Worm (Caenorhabditis elegans) whole organism, mixed stage, embryonic: ENCODE data around the gene C41G6.12.

Experiments used
- M03D4.4 ChIP-seq: sonication (generic microtip); optimal IDR thresholded peaks from 2 replicates; lab custom pipeline; 2017; ENCODE audit warnings: mild to moderate bottlenecking, missing genetic modification characterization, missing compliant biosample characterization
- bed-3 ChIP-seq: fragments of 200-800 bp; sonication (Bioruptor generic); optimal IDR thresholded peaks from 3 replicates; lab custom pipeline; 2018; ENCODE audit warnings: mild to moderate bottlenecking, missing genetic modification characterization, moderate library complexity, missing compliant biosample characterization
- blmp-1 ChIP-seq: fragments of 150-350 bp; optimal IDR thresholded peaks from 2 replicates; lab custom pipeline; 2014; ENCODE audit warnings: missing biosample characterization, missing genetic modification characterization
- ceh-39 ChIP-seq: fragments of 150-350 bp; optimal IDR thresholded peaks from 2 replicates; lab custom pipeline; 2014; ENCODE audit warnings: missing biosample characterization, missing genetic modification characterization
- ceh-43 ChIP-seq: fragments of 200-800 bp; sonication (Bioruptor generic); optimal IDR thresholded peaks from 2 replicates; lab custom pipeline; 2018; ENCODE audit warnings: mild to moderate bottlenecking, missing genetic modification characterization, moderate library complexity, missing compliant biosample characterization
- ceh-83 ChIP-seq: fragments of 200-800 bp; sonication (Bioruptor generic); optimal IDR thresholded peaks from 2 replicates; lab custom pipeline; 2018; ENCODE audit warnings: mild to moderate bottlenecking, missing genetic modification characterization, missing compliant biosample characterization
- ces-1 ChIP-seq: fragments of 150-350 bp; optimal IDR thresholded peaks from 2 replicates; lab custom pipeline; 2014; ENCODE audit warnings: missing biosample characterization, missing genetic modification reagents, missing genetic modification characterization
- cnd-1 ChIP-seq: fragments of 200-800 bp; sonication (Bioruptor generic); optimal IDR thresholded peaks from 2 replicates; lab custom pipeline; 2018; ENCODE audit warnings: mild to moderate bottlenecking, missing genetic modification characterization, missing compliant biosample characterization
- drap-1 ChIP-seq: fragments of 200-800 bp; sonication (Bioruptor generic); optimal IDR thresholded peaks from 3 replicates; lab custom pipeline; 2018; ENCODE audit warnings: mild to moderate bottlenecking, missing genetic modification characterization, missing compliant biosample characterization
- elt-1 ChIP-seq: sonication (generic microtip); optimal IDR thresholded peaks from 2 replicates; lab custom pipeline; 2017; ENCODE audit warnings: missing genetic modification characterization, mild to moderate bottlenecking, missing compliant biosample characterization, antibody characterized with exemption, moderate library complexity, borderline replicate concordance; ENCODE audit not compliant: insufficient read depth
- elt-3 ChIP-seq: fragments of 150-350 bp; optimal IDR thresholded peaks from 2 replicates; lab custom pipeline; 2014; ENCODE audit warnings: missing biosample characterization, missing genetic modification characterization
- flh-1 ChIP-seq: fragments of 200-800 bp; sonication (Bioruptor generic); optimal IDR thresholded peaks from 2 replicates; lab custom pipeline; 2018; ENCODE audit warnings: mild to moderate bottlenecking, missing genetic modification characterization, moderate library complexity, missing compliant biosample characterization
- ham-2 ChIP-seq: fragments of 200-800 bp; sonication (Bioruptor generic); optimal IDR thresholded peaks from 2 replicates; lab custom pipeline; 2018; ENCODE audit warnings: mild to moderate bottlenecking, missing genetic modification characterization, missing compliant biosample characterization
- hlh-1 ChIP-seq: fragments of 150-350 bp; optimal IDR thresholded peaks from 2 replicates; lab custom pipeline; 2014; ENCODE audit warnings: missing biosample characterization, missing genetic modification reagents, missing genetic modification characterization
- lin-13 ChIP-seq: fragments of 150-350 bp; optimal IDR thresholded peaks from 2 replicates; lab custom pipeline; 2014; ENCODE audit warnings: missing biosample characterization, missing genetic modification characterization
- lin-32 ChIP-seq: fragments of 200-800 bp; sonication (Bioruptor generic); optimal IDR thresholded peaks from 2 replicates; lab custom pipeline; 2018; ENCODE audit warnings: mild to moderate bottlenecking, missing genetic modification characterization, missing compliant biosample characterization
- lsy-2 ChIP-seq: fragments of 150-350 bp; optimal IDR thresholded peaks from 2 replicates; lab custom pipeline; 2014; ENCODE audit warnings: missing biosample characterization, missing genetic modification characterization
- mab-5 ChIP-seq: fragments of 150-350 bp; optimal IDR thresholded peaks from 2 replicates; lab custom pipeline; 2014; ENCODE audit warnings: missing biosample characterization, missing genetic modification characterization
- mep-1 ChIP-seq: fragments of 150-350 bp; optimal IDR thresholded peaks from 2 replicates; lab custom pipeline; 2017; ENCODE audit warnings: missing biosample characterization, missing genetic modification reagents, missing genetic modification characterization, inconsistent platforms
- mls-2 ChIP-seq: sonication (generic microtip); optimal IDR thresholded peaks from 2 replicates; lab custom pipeline; 2016; ENCODE audit warnings: mild to moderate bottlenecking, missing genetic modification characterization, moderate library complexity, missing compliant biosample characterization
- nhr-12 ChIP-seq: fragments of 150-350 bp; optimal IDR thresholded peaks from 2 replicates; lab custom pipeline; 2014; ENCODE audit warnings: missing biosample characterization, missing genetic modification characterization
- nhr-2 ChIP-seq: fragments of 150-350 bp; optimal IDR thresholded peaks from 2 replicates; lab custom pipeline; 2014; ENCODE audit warnings: missing biosample characterization, missing genetic modification characterization
- nhr-237 ChIP-seq: fragments of 150-350 bp; optimal IDR thresholded peaks from 2 replicates; lab custom pipeline; 2014; ENCODE audit warnings: missing biosample characterization, missing genetic modification characterization
- nhr-28 ChIP-seq: fragments of 150-350 bp; optimal IDR thresholded peaks from 2 replicates; lab custom pipeline; 2014; ENCODE audit warnings: missing biosample characterization, missing genetic modification characterization
- nhr-76 ChIP-seq: sonication (generic microtip); optimal IDR thresholded peaks from 2 replicates; lab custom pipeline; 2017; ENCODE audit warnings: missing biosample characterization, missing genetic modification characterization
- pha-4 ChIP-seq: fragments of 150-350 bp; optimal IDR thresholded peaks from 2 replicates; lab custom pipeline; 2018; ENCODE audit warnings: missing biosample characterization, missing genetic modification reagents, missing genetic modification characterization
- sem-2 ChIP-seq: fragments of 200-800 bp; sonication (Bioruptor generic); optimal IDR thresholded peaks from 2 replicates; lab custom pipeline; 2018; ENCODE audit warnings: mild to moderate bottlenecking, missing genetic modification characterization, missing compliant biosample characterization
- snpc-4 ChIP-seq: fragments of 150-350 bp; optimal IDR thresholded peaks from 2 replicates; lab custom pipeline; 2014; ENCODE audit warnings: missing biosample characterization, missing genetic modification characterization
- sptf-1 ChIP-seq: sonication (generic microtip); optimal IDR thresholded peaks from 2 replicates; lab custom pipeline; 2017; ENCODE audit warnings: mild to moderate bottlenecking, missing genetic modification characterization, moderate library complexity, missing compliant biosample characterization
- tbx-8 ChIP-seq: fragments of 200-800 bp; sonication (Bioruptor generic); optimal IDR thresholded peaks from 2 replicates; lab custom pipeline; 2018; ENCODE audit warnings: mild to moderate bottlenecking, missing genetic modification characterization, moderate library complexity, missing compliant biosample characterization
- unc-120 ChIP-seq: sonication (generic microtip); optimal IDR thresholded peaks from 2 replicates; lab custom pipeline; 2017; ENCODE audit warnings: missing genetic modification characterization, missing compliant biosample characterization; ENCODE audit not compliant: poor library complexity, severe bottlenecking
- unc-39 ChIP-seq: fragments of 150-350 bp; optimal IDR thresholded peaks from 2 replicates; lab custom pipeline; 2014; ENCODE audit warnings: missing biosample characterization, missing genetic modification characterization
- unc-62 ChIP-seq: fragments of 150-350 bp; optimal IDR thresholded peaks from 2 replicates; lab custom pipeline; 2014; ENCODE audit warnings: missing biosample characterization, missing genetic modification reagents, missing genetic modification characterization
- zip-8 ChIP-seq: fragments of 150-350 bp; optimal IDR thresholded peaks from 2 replicates; lab custom pipeline; 2014; ENCODE audit warnings: missing biosample characterization, missing genetic modification characterization
- ztf-11 ChIP-seq: fragments of 150-350 bp; optimal IDR thresholded peaks from 2 replicates; lab custom pipeline; 2014; ENCODE audit warnings: missing biosample characterization, missing genetic modification characterization

The C41G6.12 gene

ce11 chrV:15192377-15192776 lies 15.2 kb downstream of the C41G6.12 start, which contains the start of gene plc-2:
Gene plc-2, plus strand, starts transcription at chrV:15192572.
- TF ChIP-seq nhr-76 (tag; lab: Kevin White, UChicago): no peak
- TF ChIP-seq mep-1 (tag; lab: Kevin White, UChicago): no peak
- TF ChIP-seq snpc-4: no peak
- no peak for TF ChIP-seq sptf-1
- no peak for TF ChIP-seq nhr-2
- TF ChIP-seq nhr-237 (tag; lab: Kevin White, UChicago): no peak
- TF ChIP-seq unc-120 (tag; lab: Kevin White, UChicago): no peak
- no peak for TF ChIP-seq pha-4 (tag; lab: Kevin White, UChicago)
- TF ChIP-seq bed-3 (GFP tag; lab: Kevin White, UChicago): no peak
- no peak for TF ChIP-seq tbx-8 (GFP tag; lab: Kevin White, UChicago)
- TF ChIP-seq mab-5: no peak
- TF ChIP-seq unc-39 (tag; lab: Kevin White, UChicago): no peak
- TF ChIP-seq M03D4.4 (tag; lab: Kevin White, UChicago): no peak
- TF ChIP-seq cnd-1: no peak
- TF ChIP-seq ztf-11: no peak
- TF ChIP-seq, all 35 proteins: peak for 0

- no peak for TF ChIP-seq bed-3 (GFP tag; lab: Kevin White, UChicago)
- no peak for TF ChIP-seq sem-2 (GFP tag; lab: Kevin White, UChicago)
- TF ChIP-seq M03D4.4 (tag; lab: Kevin White, UChicago): no peak
- no peak for TF ChIP-seq drap-1 (GFP tag; lab: Kevin White, UChicago)
- no peak for TF ChIP-seq unc-62 (GFP tag; lab: Kevin White, UChicago)
- TF ChIP-seq nhr-76 (tag; lab: Kevin White, UChicago): no peak
Measured at ce11 chrV:15191971-15192370, 15.6 kb downstream of the C41G6.12 start.

ce11 chrV:15190903-15191302 lies 16.7 kb downstream of the C41G6.12 start, which contains the start of gene Y75B12B.11:
Gene Y75B12B.11, plus strand, starts transcription at chrV:15191296.
- TF ChIP-seq elt-1 (tag; lab: Kevin White, UChicago) (no peak), bed-3 (GFP tag; lab: Kevin White, UChicago) (peak; percentile 76), drap-1 (GFP tag; lab: Kevin White, UChicago) (peak; percentile 99), lin-13 (tag; lab: Kevin White, UChicago) (peak; percentile 61), mab-5 (peak; percentile 26), lsy-2 (tag; lab: Kevin White, UChicago) (peak; percentile 52), unc-120 (tag; lab: Kevin White, UChicago) (peak; percentile 94), flh-1 (GFP tag; lab: Kevin White, UChicago) (peak; percentile 77), ceh-39 (no peak), nhr-2 (no peak), ceh-43 (GFP tag; lab: Kevin White, UChicago) (peak; percentile 84), nhr-28 (tag; lab: Kevin White, UChicago) (no peak), mep-1 (tag; lab: Kevin White, UChicago) (peak; percentile 47), nhr-76 (tag; lab: Kevin White, UChicago) (no peak), sem-2 (GFP tag; lab: Kevin White, UChicago) (peak; percentile 84), unc-39 (tag; lab: Kevin White, UChicago) (no peak), M03D4.4 (tag; lab: Kevin White, UChicago) (peak; percentile 90), mls-2 (tag; lab: Kevin White, UChicago) (peak; percentile 93), tbx-8 (GFP tag; lab: Kevin White, UChicago) (peak; percentile 88), ceh-83 (GFP tag; lab: Kevin White, UChicago) (peak; percentile 93), ztf-11 (peak; percentile 1), zip-8 (tag; lab: Kevin White, UChicago) (no peak), blmp-1 (tag; lab: Kevin White, UChicago) (no peak), snpc-4 (no peak), pha-4 (tag; lab: Kevin White, UChicago) (peak; percentile 75), lin-32 (peak; percentile 83), ces-1 (GFP tag; lab: Kevin White, UChicago) (no peak), hlh-1 (tag; lab: Kevin White, UChicago) (peak; percentile 28), cnd-1 (peak; percentile 94), elt-3 (tag; lab: Kevin White, UChicago) (no peak), unc-62 (GFP tag; lab: Kevin White, UChicago) (peak; percentile 24), ham-2 (GFP tag; lab: Kevin White, UChicago) (peak; percentile 81), sptf-1 (peak; percentile 93), nhr-12 (no peak), nhr-237 (tag; lab: Kevin White, UChicago) (no peak)
